Fruit fly (Drosophila melanogaster) whole organism, embryonic: ENCODE results near the gene mRpS7.
A peak's percentile ranks its signal among the peaks of the same experiment; 100 is the strongest.

ENCODE experiments used
- Awh ChIP-seq: fragments of 200-800 bp; sonication (Bioruptor generic); IDR thresholded peaks from 2 replicates; pipeline ENCODE4, ENCODE4 v1.3.6; 2022; ENCODE audit warnings: missing biosample characterization, missing genetic modification characterization
- CG10209 ChIP-seq: fragments of 200-800 bp; sonication (Bioruptor generic); optimal IDR thresholded peaks from 3 replicates; lab custom pipeline; 2017; ENCODE audit warnings: missing biosample characterization, mild to moderate bottlenecking, missing genetic modification characterization, missing genetic modification reagents
- CG10543 ChIP-seq: fragments of 200-800 bp; sonication (Bioruptor generic); optimal IDR thresholded peaks from 3 replicates; lab custom pipeline; 2017; ENCODE audit warnings: missing biosample characterization, mild to moderate bottlenecking, missing genetic modification characterization, moderate library complexity
- CG10959 ChIP-seq: fragments of 200-800 bp; sonication (Bioruptor generic); IDR thresholded peaks from 2 replicates; pipeline ENCODE4 v1.3.6; 2022; ENCODE audit warnings: missing biosample characterization, missing genetic modification characterization
- CG12219 ChIP-seq: fragments of 200-800 bp; sonication (Bioruptor generic); optimal IDR thresholded peaks from 3 replicates; lab custom pipeline; 2018; ENCODE audit warnings: missing biosample characterization, mild to moderate bottlenecking, missing genetic modification characterization
- CG14710 ChIP-seq: fragments of 200-800 bp; sonication (Bioruptor generic); optimal IDR thresholded peaks from 3 replicates; lab custom pipeline; 2019; ENCODE audit warnings: missing biosample characterization, mild to moderate bottlenecking, missing genetic modification characterization, moderate library complexity
- CG15269 ChIP-seq: fragments of 200-800 bp; sonication (Bioruptor generic); optimal IDR thresholded peaks from 2 replicates; lab custom pipeline; 2018; ENCODE audit warnings: missing biosample characterization, mild to moderate bottlenecking, missing genetic modification characterization, moderate library complexity
- CG18599 ChIP-seq: fragments of 200-800 bp; sonication (Bioruptor generic); optimal IDR thresholded peaks from 3 replicates; lab custom pipeline; 2017; ENCODE audit warnings: missing biosample characterization, missing genetic modification characterization, mild to moderate bottlenecking, moderate library complexity, missing genetic modification reagents
- CG18619 ChIP-seq: fragments of 200-800 bp; sonication (Bioruptor generic); optimal IDR thresholded peaks from 3 replicates; lab custom pipeline; 2017; ENCODE audit warnings: missing biosample characterization, mild to moderate bottlenecking, missing genetic modification characterization
- CG30403 ChIP-seq: fragments of 200-800 bp; sonication (Bioruptor generic); optimal IDR thresholded peaks from 3 replicates; lab custom pipeline; 2016; ENCODE audit warnings: missing biosample characterization, missing genetic modification characterization
- CG31441 ChIP-seq: fragments of 200-800 bp; sonication (Bioruptor generic); IDR thresholded peaks from 2 replicates; pipeline ENCODE4 v1.3.6; 2022; ENCODE audit warnings: missing biosample characterization, missing genetic modification characterization
- CG3163 ChIP-seq: fragments of 200-800 bp; sonication (Bioruptor generic); optimal IDR thresholded peaks from 3 replicates; lab custom pipeline; 2016; ENCODE audit warnings: missing biosample characterization, missing genetic modification characterization
- CG7357 ChIP-seq: fragments of 200-800 bp; sonication (Bioruptor generic); IDR thresholded peaks from 3 replicates; pipeline ENCODE4 v1.3.6; 2022; ENCODE audit warnings: missing biosample characterization, missing genetic modification characterization
- CG8089 ChIP-seq: fragments of 200-800 bp; sonication (Bioruptor generic); optimal IDR thresholded peaks from 3 replicates; lab custom pipeline; 2016; ENCODE audit warnings: missing biosample characterization, missing genetic modification characterization
- CG9215 ChIP-seq: fragments of 200-800 bp; sonication (Bioruptor generic); IDR thresholded peaks from 2 replicates; pipeline ENCODE4 v1.3.6; 2022; ENCODE audit warnings: missing biosample characterization, missing genetic modification characterization
- Deaf1 ChIP-seq: fragments of 200-800 bp; optimal IDR thresholded peaks from 3 replicates; lab custom pipeline; 2019; ENCODE audit warnings: missing biosample characterization, mild to moderate bottlenecking, missing genetic modification characterization, moderate library complexity
- Dll ChIP-seq: fragments of 200-800 bp; sonication (Bioruptor generic); IDR thresholded peaks from 4 replicates; pipeline ENCODE4 v1.3.6; 2022; ENCODE audit warnings: missing biosample characterization, missing genetic modification characterization; ENCODE audit not compliant: partially characterized antibody
- HHEX ChIP-seq: fragments of 200-800 bp; sonication (Bioruptor generic); optimal IDR thresholded peaks from 3 replicates; lab custom pipeline; 2017; ENCODE audit warnings: missing biosample characterization, mild to moderate bottlenecking, missing genetic modification characterization, missing genetic modification reagents
- Hand ChIP-seq: fragments of 200-800 bp; sonication (Bioruptor generic); optimal IDR thresholded peaks from 2 replicates; lab custom pipeline; 2017; ENCODE audit warnings: mild to moderate bottlenecking, missing biosample characterization, missing genetic modification reagents, missing genetic modification characterization
- Hey ChIP-seq: fragments of 200-800 bp; sonication (Bioruptor generic); optimal IDR thresholded peaks from 3 replicates; lab custom pipeline; 2018; ENCODE audit warnings: missing biosample characterization, mild to moderate bottlenecking, missing genetic modification characterization
- HmgD ChIP-seq: fragments of 200-800 bp; sonication (Bioruptor generic); optimal IDR thresholded peaks from 3 replicates; lab custom pipeline; 2016; ENCODE audit warnings: missing biosample characterization, missing genetic modification characterization
- HmgZ ChIP-seq: fragments of 200-800 bp; sonication (Bioruptor generic); optimal IDR thresholded peaks from 2 replicates; lab custom pipeline; 2018; ENCODE audit warnings: missing biosample characterization, mild to moderate bottlenecking, missing genetic modification characterization
- Hr39 ChIP-seq: fragments of >200 bp; optimal IDR thresholded peaks from 2 replicates; lab custom pipeline; 2017
- Hsf ChIP-seq: fragments of 200-800 bp; sonication (Bioruptor generic); optimal IDR thresholded peaks from 3 replicates; lab custom pipeline; 2016; ENCODE audit warnings: missing biosample characterization, missing genetic modification characterization
- Max ChIP-seq: fragments of 200-800 bp; sonication (Bioruptor generic); optimal IDR thresholded peaks from 2 replicates; lab custom pipeline; 2016; ENCODE audit warnings: missing biosample characterization, mild to moderate bottlenecking, missing genetic modification characterization
- NK7.1 ChIP-seq: fragments of 200-800 bp; sonication (Bioruptor generic); optimal IDR thresholded peaks from 3 replicates; lab custom pipeline; 2016; ENCODE audit warnings: missing biosample characterization, missing genetic modification characterization
- Oli ChIP-seq: fragments of 200-800 bp; sonication (Bioruptor generic); optimal IDR thresholded peaks from 2 replicates; lab custom pipeline; 2018; ENCODE audit warnings: missing biosample characterization, mild to moderate bottlenecking, missing genetic modification characterization, moderate library complexity
- TFAM ChIP-seq: fragments of 200-800 bp; sonication (Bioruptor generic); optimal IDR thresholded peaks from 2 replicates; lab custom pipeline; 2017; ENCODE audit warnings: missing biosample characterization, missing genetic modification characterization, inconsistent platforms
- Xrp1 ChIP-seq: fragments of 200-800 bp; sonication (Bioruptor generic); IDR thresholded peaks from 2 replicates; pipeline ENCODE4 v1.3.6; 2022; ENCODE audit warnings: missing biosample characterization, missing genetic modification characterization
- ac ChIP-seq: fragments of 200-800 bp; sonication (Bioruptor generic); optimal IDR thresholded peaks from 3 replicates; lab custom pipeline; 2017; ENCODE audit warnings: missing biosample characterization, mild to moderate bottlenecking, missing genetic modification characterization
- corto ChIP-seq: fragments of 200-800 bp; sonication (Bioruptor generic); optimal IDR thresholded peaks from 2 replicates; lab custom pipeline; 2016; ENCODE audit warnings: missing biosample characterization, mild to moderate bottlenecking, missing genetic modification characterization, moderate library complexity
- cwo ChIP-seq: fragments of 200-800 bp; sonication (Bioruptor generic); optimal IDR thresholded peaks from 3 replicates; lab custom pipeline; 2017; ENCODE audit warnings: missing biosample characterization, missing genetic modification characterization, mild to moderate bottlenecking, moderate library complexity, missing genetic modification reagents
- dimm ChIP-seq: fragments of 200-800 bp; sonication (Bioruptor generic); IDR thresholded peaks from 2 replicates; pipeline ENCODE4 v1.3.6; 2022; ENCODE audit warnings: missing biosample characterization, missing genetic modification characterization
- eve ChIP-seq, 2 experiments: fragments of >200 bp; optimal IDR thresholded peaks; 2 replicates each; lab custom pipeline; 2017; ENCODE audit warnings: missing biosample characterization in 2 of 2, missing genetic modification characterization in 2 of 2
- exex ChIP-seq: fragments of 200-800 bp; sonication (Bioruptor generic); optimal IDR thresholded peaks from 4 replicates; lab custom pipeline; 2018; ENCODE audit warnings: missing biosample characterization, mild to moderate bottlenecking, missing genetic modification characterization, moderate library complexity
- gcm ChIP-seq: fragments of 200-800 bp; sonication (Bioruptor generic); optimal IDR thresholded peaks from 2 replicates; lab custom pipeline; 2019; ENCODE audit warnings: missing biosample characterization, mild to moderate bottlenecking, missing genetic modification characterization, moderate library complexity
- h ChIP-seq: fragments of >200 bp; optimal IDR thresholded peaks from 2 replicates; lab custom pipeline; 2017
- kay ChIP-seq: fragments of 200-800 bp; sonication (Bioruptor generic); optimal IDR thresholded peaks from 2 replicates; lab custom pipeline; 2016; ENCODE audit warnings: missing biosample characterization, missing genetic modification characterization
- lola ChIP-seq, 3 experiments: fragments of >200 bp in 2 of 3; fragments of 200-800 bp in 1 of 3; sonication (Bioruptor generic) in 1 of 3; optimal IDR thresholded peaks; 2 replicates each; lab custom pipeline; 2017 to 2019; ENCODE audit warnings: missing biosample characterization in 3 of 3, missing genetic modification characterization in 3 of 3, mild to moderate bottlenecking in 1 of 3, moderate library complexity in 1 of 3
- nau ChIP-seq: fragments of 200-800 bp; sonication (Bioruptor generic); optimal IDR thresholded peaks from 3 replicates; lab custom pipeline; 2017; ENCODE audit warnings: missing biosample characterization, mild to moderate bottlenecking, missing genetic modification characterization, missing genetic modification reagents
- oc ChIP-seq: fragments of 200-800 bp; sonication (Bioruptor generic); optimal IDR thresholded peaks from 2 replicates; lab custom pipeline; 2018; ENCODE audit warnings: missing biosample characterization, mild to moderate bottlenecking, missing genetic modification characterization, moderate library complexity
- pan ChIP-seq, 4 experiments: fragments of >200 bp in 3 of 4; fragments of 200-800 bp in 1 of 4; sonication (Bioruptor generic) in 1 of 4; optimal IDR thresholded peaks in 3 of 4; IDR thresholded peaks in 1 of 4; 2 replicates each; pipeline versions ENCODE4 v1.3.6 to Lab custom; 2017 to 2022; ENCODE audit warnings: missing biosample characterization in 2 of 4, missing genetic modification characterization in 2 of 4, mixed read lengths in 1 of 4
- pros ChIP-seq: fragments of 200-800 bp; sonication (Bioruptor generic); optimal IDR thresholded peaks from 3 replicates; lab custom pipeline; 2019; ENCODE audit warnings: missing biosample characterization, mild to moderate bottlenecking, missing genetic modification characterization, moderate library complexity
- pum ChIP-seq: fragments of 200-800 bp; sonication (Bioruptor generic); optimal IDR thresholded peaks from 2 replicates; lab custom pipeline; 2016; ENCODE audit warnings: missing biosample characterization, missing genetic modification characterization
- ranshi ChIP-seq: fragments of 200-800 bp; sonication (Bioruptor generic); IDR thresholded peaks from 2 replicates; pipeline ENCODE4 v1.3.6; 2022; ENCODE audit warnings: missing biosample characterization, missing genetic modification characterization
- row ChIP-seq: fragments of 200-800 bp; sonication (Bioruptor generic); IDR thresholded peaks from 3 replicates; pipeline ENCODE4 v1.3.6; 2022; ENCODE audit warnings: missing biosample characterization, missing genetic modification characterization
- sd ChIP-seq: fragments of 200-800 bp; sonication (Bioruptor generic); optimal IDR thresholded peaks from 3 replicates; lab custom pipeline; 2018; ENCODE audit warnings: missing biosample characterization, mild to moderate bottlenecking, missing genetic modification characterization, moderate library complexity
- sisA ChIP-seq: fragments of 200-800 bp; sonication (Bioruptor generic); IDR thresholded peaks from 2 replicates; pipeline ENCODE4 v1.3.6; 2022; ENCODE audit warnings: missing biosample characterization, missing genetic modification characterization
- tna ChIP-seq: fragments of 200-800 bp; sonication (Bioruptor generic); IDR thresholded peaks from 2 replicates; pipeline ENCODE4 v1.3.6; 2022; ENCODE audit warnings: missing biosample characterization, missing genetic modification characterization; ENCODE audit not compliant: partially characterized antibody
- vvl ChIP-seq: fragments of 200-800 bp; sonication (Bioruptor generic); IDR thresholded peaks from 2 replicates; pipeline ENCODE4 v1.3.6; 2022; ENCODE audit warnings: missing biosample characterization, missing genetic modification characterization
- wdn ChIP-seq: fragments of 200-800 bp; sonication (Bioruptor generic); IDR thresholded peaks from 2 replicates; pipeline ENCODE4 v1.3.6; 2022; ENCODE audit warnings: missing biosample characterization, missing genetic modification characterization

mRpS7 gene

dm6 chr2L:10366525-10366924 lies 19.9 kb upstream of the mRpS7 start, which contains the start of gene CG5056 (continued):
- peak; percentile 28; the same call in 1 of the 4 replicates for TF ChIP-seq Dll (GFP tag; lab: Robert Waterston, UW)
- no peak for TF ChIP-seq HHEX (GFP tag; lab: Kevin White, UChicago)
- no peak for TF ChIP-seq ac
- no peak for TF ChIP-seq pan (optimal IDR thresholded peaks at IDR 0.05; lab: Kevin White, UChicago)
- no peak for TF ChIP-seq pan (GFP tag; optimal IDR thresholded peaks at IDR 0.05 in 1 of 2, IDR thresholded peaks at IDR 0.05 in 1 of 2)
- no peak for TF ChIP-seq kay
- TF ChIP-seq Oli (tag; lab: Kevin White, UChicago): no peak
- no peak for TF ChIP-seq Hr39
- no peak for TF ChIP-seq CG31441 (GFP tag; lab: Robert Waterston, UW)
- TF ChIP-seq NK7.1 (GFP tag; lab: Kevin White, UChicago): no peak
- TF ChIP-seq lola (GFP tag; optimal IDR thresholded peaks at IDR 0.05; lab: Kevin White, UChicago): no peak
- TF ChIP-seq Awh (GFP tag; lab: Robert Waterston, UW): no peak
- no peak for TF ChIP-seq Deaf1
- no peak for TF ChIP-seq CG9215
- TF ChIP-seq vvl (GFP tag; lab: Robert Waterston, UW): 0 out of 2 replicates have a peak, but pooled peaks have one; percentile 28
- TF ChIP-seq CG8089 (GFP tag; lab: Kevin White, UChicago): no peak
- no peak for TF ChIP-seq pros (GFP tag; lab: Kevin White, UChicago)
- TF ChIP-seq dimm (GFP tag; lab: Robert Waterston, UW): no peak
- TF ChIP-seq tna (GFP tag; lab: Robert Waterston, UW): no peak
- TF ChIP-seq nau (GFP tag; lab: Kevin White, UChicago): no peak
- TF ChIP-seq Hand (GFP tag; lab: Kevin White, UChicago): no peak
- no peak for TF ChIP-seq oc (tag; lab: Kevin White, UChicago)
- TF ChIP-seq Xrp1 (GFP tag; lab: Robert Waterston, UW): peak; percentile 17; the same call in 1 of the 2 replicates
- TF ChIP-seq gcm (GFP tag; lab: Kevin White, UChicago): no peak
- TF ChIP-seq wdn (GFP tag; lab: Robert Waterston, UW): no peak
- no peak for TF ChIP-seq cwo (GFP tag; lab: Kevin White, UChicago)
- TF ChIP-seq CG12219 (GFP tag; lab: Kevin White, UChicago): no peak
- TF ChIP-seq h: no peak
- TF ChIP-seq CG3163 (GFP tag; lab: Kevin White, UChicago): no peak
- no peak for TF ChIP-seq CG10543 (GFP tag; lab: Kevin White, UChicago)
- peak; percentile 62 for TF ChIP-seq HmgZ (tag; lab: Kevin White, UChicago)
- no peak for TF ChIP-seq HmgD
- peak; percentile 65 for TF ChIP-seq CG14710 (tag; lab: Kevin White, UChicago)
- no peak for TF ChIP-seq sd
- TF ChIP-seq ranshi: no peak
- TF ChIP-seq TFAM (GFP tag; lab: Kevin White, UChicago): no peak
- TF ChIP-seq row: peak; percentile 86
- no peak for TF ChIP-seq eve (GFP tag; optimal IDR thresholded peaks at IDR 0.05; lab: Kevin White, UChicago)
- no peak for TF ChIP-seq corto (GFP tag; lab: Kevin White, UChicago)
- TF ChIP-seq CG18599 (GFP tag; lab: Kevin White, UChicago): no peak
- TF ChIP-seq CG30403: no peak
- no peak for TF ChIP-seq CG15269 (tag; lab: Kevin White, UChicago)
- peak; percentile 2 for TF ChIP-seq Hsf (GFP tag; lab: Kevin White, UChicago)
- TF ChIP-seq CG10209 (GFP tag; lab: Kevin White, UChicago): no peak
- TF ChIP-seq CG7357 (GFP tag; lab: Robert Waterston, UW): no peak
- no peak for TF ChIP-seq sisA
- no peak for TF ChIP-seq Hey (tag; lab: Kevin White, UChicago)
- no peak for TF ChIP-seq CG10959 (GFP tag; lab: Robert Waterston, UW)
- TF ChIP-seq Max: peak; percentile 17
- no peak for TF ChIP-seq exex (tag; lab: Kevin White, UChicago)
- no peak for TF ChIP-seq pum (GFP tag; lab: Kevin White, UChicago)
- TF ChIP-seq CG18619 (GFP tag; lab: Kevin White, UChicago): no peak
